Fruit fly (Drosophila melanogaster) whole organism, prepupa: ENCODE data around the gene CG33346.
A peak's percentile ranks its signal among the peaks of the same experiment; 100 is the strongest.

Experiments used
- Blimp-1 ChIP-seq: fragments of 200-800 bp; sonication (Bioruptor generic); optimal IDR thresholded peaks from 3 replicates; lab custom pipeline; 2017; ENCODE audit warnings: missing biosample characterization, missing genetic modification characterization, mild to moderate bottlenecking, moderate library complexity, missing genetic modification reagents
- CG11294 ChIP-seq: fragments of 200-800 bp; sonication (Bioruptor generic); IDR thresholded peaks from 2 replicates; pipeline ENCODE4 v1.3.6; 2022; ENCODE audit warnings: missing biosample characterization, missing genetic modification characterization
- CG6854 ChIP-seq: fragments of 200-800 bp; sonication (Bioruptor generic); optimal IDR thresholded peaks from 2 replicates; lab custom pipeline; 2017; ENCODE audit warnings: missing biosample characterization, mild to moderate bottlenecking, missing genetic modification characterization
- Eip78C ChIP-seq: fragments of 200-800 bp; sonication (Bioruptor generic); peaks from one replicate; lab custom pipeline; 2016; ENCODE audit warnings: missing biosample characterization, missing genetic modification characterization
- Ets21C ChIP-seq: fragments of 200-800 bp; sonication (Bioruptor generic); optimal IDR thresholded peaks from 3 replicates; lab custom pipeline; 2016; ENCODE audit warnings: missing biosample characterization, missing genetic modification characterization
- Hr39 ChIP-seq: fragments of 200-800 bp; sonication (Bioruptor generic); optimal IDR thresholded peaks from 2 replicates; lab custom pipeline; 2016; ENCODE audit warnings: missing biosample characterization, missing genetic modification characterization
- Met ChIP-seq: fragments of 200-800 bp; sonication (Bioruptor generic); optimal IDR thresholded peaks from 3 replicates; lab custom pipeline; 2016; ENCODE audit warnings: missing biosample characterization, missing genetic modification characterization
- Sox102F ChIP-seq: fragments of 200-800 bp; sonication (Bioruptor generic); optimal IDR thresholded peaks from 2 replicates; lab custom pipeline; 2016; ENCODE audit warnings: missing biosample characterization, mild to moderate bottlenecking, missing genetic modification characterization
- Sox15 ChIP-seq: fragments of 200-800 bp; sonication (Bioruptor generic); optimal IDR thresholded peaks from 3 replicates; lab custom pipeline; 2016; ENCODE audit warnings: missing biosample characterization, missing genetic modification characterization
- achi ChIP-seq: fragments of 200-800 bp; sonication (Bioruptor generic); optimal IDR thresholded peaks from 3 replicates; lab custom pipeline; 2016; ENCODE audit warnings: missing biosample characterization, missing genetic modification characterization
- dac ChIP-seq: fragments of 200-800 bp; sonication (Bioruptor generic); optimal IDR thresholded peaks from 2 replicates; lab custom pipeline; 2017; ENCODE audit warnings: missing biosample characterization, mild to moderate bottlenecking, missing genetic modification characterization
- salr ChIP-seq, 2 experiments: fragments of 200-800 bp; sonication (Bioruptor generic); optimal IDR thresholded peaks; 3 replicates each; lab custom pipeline; 2016 to 2018; ENCODE audit warnings: missing biosample characterization in 2 of 2, missing genetic modification characterization in 2 of 2, mild to moderate bottlenecking in 1 of 2
- ss ChIP-seq, 2 experiments: fragments of 200-800 bp; sonication (Bioruptor generic); optimal IDR thresholded peaks; 2 replicates in 1 of 2; 3 replicates in 1 of 2; lab custom pipeline; 2017 to 2018; ENCODE audit warnings: mild to moderate bottlenecking in 2 of 2, missing biosample characterization in 2 of 2, missing genetic modification characterization in 2 of 2, moderate library complexity in 1 of 2
- svp ChIP-seq: fragments of 200-800 bp; sonication (Bioruptor generic); peaks from one replicate; lab custom pipeline; 2016; ENCODE audit warnings: missing biosample characterization, missing genetic modification characterization

- peak; percentile 74 for TF ChIP-seq svp
- peak; percentile 43 for TF ChIP-seq Hr39 (GFP tag; lab: Kevin White, UChicago)
- no peak for TF ChIP-seq dac (GFP tag; lab: Kevin White, UChicago)
- peak; percentile 29; the same call in 1 of the 2 replicates for TF ChIP-seq CG11294 (GFP tag; lab: Robert Waterston, UW)
- TF ChIP-seq Met (GFP tag; lab: Kevin White, UChicago): peak; percentile 39
- TF ChIP-seq ss (GFP tag; optimal IDR thresholded peaks at IDR 0.05; lab: Kevin White, UChicago): peak in 1 of 2 experiments; percentile 38
- TF ChIP-seq Sox15: no peak
- TF ChIP-seq salr (GFP tag; optimal IDR thresholded peaks at IDR 0.05; lab: Kevin White, UChicago): peak in 1 of 2 experiments; percentile 2
- TF ChIP-seq Sox102F (GFP tag; lab: Kevin White, UChicago): peak; percentile 29
- TF ChIP-seq CG6854: no peak
- TF ChIP-seq Blimp-1 (GFP tag; lab: Kevin White, UChicago): no peak
- no peak for TF ChIP-seq Ets21C (GFP tag; lab: Kevin White, UChicago)
- peak; percentile 49 for TF ChIP-seq achi (GFP tag; lab: Kevin White, UChicago)
- TF ChIP-seq Eip78C: peak; percentile 94
Observed at dm6 chr3R:28623564-28623963, 45.5 kb upstream of the CG33346 start.
